Worm (Caenorhabditis elegans) whole organism, young adult: ENCODE measurements around the gene srx-112.
A peak's percentile ranks its signal among the peaks of the same experiment; 100 is the strongest.

Experiments used
- B0336.3 ChIP-seq: fragments of 200-800 bp; sonication (Bioruptor generic); IDR thresholded peaks from 2 replicates; pipeline ENCODE4 v1.3.6; 2022; ENCODE audit warnings: missing genetic modification characterization, missing compliant biosample characterization
- C06A6.2 ChIP-seq: fragments of 200-800 bp; sonication (Bioruptor generic); conservative IDR thresholded peaks from 2 replicates; pipeline ENCODE4 v1.3.6; 2022; ENCODE audit warnings: missing genetic modification characterization, missing compliant biosample characterization
- C17E4.6 ChIP-seq: fragments of 200-800 bp; sonication (Bioruptor generic); IDR thresholded peaks from 2 replicates; pipeline ENCODE4 v1.3.6; 2022; ENCODE audit warnings: missing genetic modification reagents, missing genetic modification characterization, missing compliant biosample characterization
- F33H1.4 ChIP-seq: fragments of 200-800 bp; sonication (Bioruptor generic); IDR thresholded peaks from 2 replicates; pipeline ENCODE4 v1.3.6; 2022; ENCODE audit warnings: missing genetic modification reagents, missing genetic modification characterization, missing compliant biosample characterization
- F49E8.2 ChIP-seq: sonication (generic microtip); optimal IDR thresholded peaks from 3 replicates; lab custom pipeline; 2017; ENCODE audit warnings: missing genetic modification characterization, mild to moderate bottlenecking, missing compliant biosample characterization, antibody characterized with exemption, moderate library complexity; ENCODE audit not compliant: insufficient read depth
- F55B11.4 ChIP-seq: sonication (generic microtip); optimal IDR thresholded peaks from 2 replicates; lab custom pipeline; 2016; ENCODE audit warnings: missing compliant biosample characterization, missing genetic modification characterization, borderline replicate concordance; ENCODE audit not compliant: insufficient read depth
- K11D2.4 ChIP-seq: fragments of 200-800 bp; sonication (Bioruptor generic); IDR thresholded peaks from 2 replicates; pipeline ENCODE4 v1.3.6; 2022; ENCODE audit warnings: missing genetic modification reagents, missing genetic modification characterization, missing compliant biosample characterization
- K12H6.12 ChIP-seq: fragments of 200-800 bp; sonication (Bioruptor generic); optimal IDR thresholded peaks from 2 replicates; lab custom pipeline; 2018; ENCODE audit warnings: mild to moderate bottlenecking, missing genetic modification characterization, missing compliant biosample characterization
- T07F8.4 ChIP-seq: sonication (generic microtip); optimal IDR thresholded peaks from 2 replicates; lab custom pipeline; 2016; ENCODE audit warnings: mild to moderate bottlenecking, missing genetic modification characterization, moderate library complexity, missing compliant biosample characterization
- Y53G8AR.9 ChIP-seq: fragments of 200-800 bp; sonication (Bioruptor generic); conservative IDR thresholded peaks from 2 replicates; pipeline ENCODE4 v1.3.6; 2022; ENCODE audit warnings: missing genetic modification reagents, missing genetic modification characterization, missing compliant biosample characterization
- Y95B8A.8 ChIP-seq: fragments of 200-800 bp; sonication (Bioruptor generic); IDR thresholded peaks from 2 replicates; pipeline ENCODE4 v1.3.6; 2022; ENCODE audit warnings: missing genetic modification reagents, missing genetic modification characterization, missing compliant biosample characterization
- athp-1 ChIP-seq: sonication (generic microtip); optimal IDR thresholded peaks from 2 replicates; lab custom pipeline; 2017; ENCODE audit warnings: mild to moderate bottlenecking, missing genetic modification characterization, missing compliant biosample characterization
- attf-6 ChIP-seq: fragments of 200-800 bp; sonication (Bioruptor generic); IDR thresholded peaks from 2 replicates; pipeline ENCODE4 v1.3.6; 2022; ENCODE audit warnings: missing genetic modification reagents, missing genetic modification characterization, missing compliant biosample characterization
- cebp-2 ChIP-seq: fragments of 200-800 bp; sonication (Bioruptor generic); IDR thresholded peaks from 2 replicates; pipeline ENCODE4 v1.3.6; 2022; ENCODE audit warnings: missing genetic modification characterization, missing compliant biosample characterization
- ceh-27 ChIP-seq: fragments of 200-800 bp; sonication (Bioruptor generic); optimal IDR thresholded peaks from 2 replicates; lab custom pipeline; 2018; ENCODE audit warnings: mild to moderate bottlenecking, missing genetic modification characterization, moderate library complexity, missing compliant biosample characterization
- ceh-40 ChIP-seq: fragments of 200-800 bp; sonication (Bioruptor generic); IDR thresholded peaks from 2 replicates; pipeline ENCODE4 v1.3.6; 2022; ENCODE audit warnings: missing genetic modification characterization, missing compliant biosample characterization
- ceh-58 ChIP-seq: fragments of 200-800 bp; sonication (Bioruptor generic); IDR thresholded peaks from 2 replicates; pipeline ENCODE4 v1.3.6; 2022; ENCODE audit warnings: missing genetic modification characterization, missing compliant biosample characterization
- dox-1 ChIP-seq: fragments of 200-800 bp; sonication (Bioruptor generic); IDR thresholded peaks from 2 replicates; pipeline ENCODE4 v1.3.6; 2022; ENCODE audit warnings: missing genetic modification reagents, missing genetic modification characterization, missing compliant biosample characterization
- dpff-1 ChIP-seq: sonication (generic microtip); optimal IDR thresholded peaks from 2 replicates; lab custom pipeline; 2017; ENCODE audit warnings: mild to moderate bottlenecking, missing genetic modification characterization, missing compliant biosample characterization
- efl-1 ChIP-seq: fragments of 150-350 bp; optimal IDR thresholded peaks from 2 replicates; lab custom pipeline; 2014; ENCODE audit warnings: missing biosample characterization, missing genetic modification reagents, missing genetic modification characterization
- egl-44 ChIP-seq: fragments of 200-800 bp; sonication (Bioruptor generic); IDR thresholded peaks from 2 replicates; pipeline ENCODE4 v1.3.6; 2022; ENCODE audit warnings: missing genetic modification reagents, missing genetic modification characterization, missing compliant biosample characterization
- egrh-3 ChIP-seq: fragments of 200-800 bp; sonication (Bioruptor generic); IDR thresholded peaks from 2 replicates; pipeline ENCODE4 v1.3.6; 2022; ENCODE audit warnings: missing genetic modification reagents, missing genetic modification characterization, missing compliant biosample characterization
- ets-4 ChIP-seq: fragments of 200-800 bp; sonication (Bioruptor generic); optimal IDR thresholded peaks from 2 replicates; lab custom pipeline; 2018; ENCODE audit warnings: mild to moderate bottlenecking, missing genetic modification characterization, missing compliant biosample characterization
- hlh-12 ChIP-seq: sonication (generic microtip); optimal IDR thresholded peaks from 2 replicates; lab custom pipeline; 2016; ENCODE audit warnings: missing genetic modification characterization, missing compliant biosample characterization
- hmg-1.2 ChIP-seq: fragments of 200-800 bp; sonication (Bioruptor generic); IDR thresholded peaks from 2 replicates; pipeline ENCODE4 v1.3.6; 2022; ENCODE audit warnings: missing genetic modification reagents, missing genetic modification characterization, missing compliant biosample characterization
- hmg-20 ChIP-seq: fragments of 200-800 bp; sonication (Bioruptor generic); IDR thresholded peaks from 2 replicates; pipeline ENCODE4 v1.3.6; 2022; ENCODE audit warnings: missing genetic modification reagents, missing genetic modification characterization, missing compliant biosample characterization
- hsf-1 ChIP-seq: fragments of 200-800 bp; sonication (Bioruptor generic); IDR thresholded peaks from 2 replicates; pipeline ENCODE4 v1.3.6; 2022; ENCODE audit warnings: missing genetic modification reagents, missing genetic modification characterization, missing compliant biosample characterization
- madf-10 ChIP-seq: sonication (generic microtip); optimal IDR thresholded peaks from 2 replicates; lab custom pipeline; 2016; ENCODE audit warnings: mild to moderate bottlenecking, missing genetic modification characterization, missing compliant biosample characterization
- madf-3 ChIP-seq: fragments of 200-800 bp; sonication (Bioruptor generic); IDR thresholded peaks from 2 replicates; pipeline ENCODE4 v1.3.6; 2022; ENCODE audit warnings: missing genetic modification reagents, missing genetic modification characterization, missing compliant biosample characterization
- madf-8 ChIP-seq: fragments of 200-800 bp; sonication (Bioruptor generic); conservative IDR thresholded peaks from 2 replicates; pipeline ENCODE4 v1.3.6; 2022; ENCODE audit warnings: missing genetic modification reagents, missing genetic modification characterization, missing compliant biosample characterization
- mcd-1 ChIP-seq: fragments of 200-800 bp; sonication (Bioruptor generic); IDR thresholded peaks from 2 replicates; pipeline ENCODE4 v1.3.6; 2022; ENCODE audit warnings: missing genetic modification reagents, missing genetic modification characterization, missing compliant biosample characterization
- nfyb-1 ChIP-seq: fragments of 200-800 bp; sonication (Bioruptor generic); IDR thresholded peaks from 2 replicates; pipeline ENCODE4 v1.3.6; 2022; ENCODE audit warnings: missing genetic modification reagents, missing genetic modification characterization, missing compliant biosample characterization
- nhr-179 ChIP-seq: sonication (generic microtip); optimal IDR thresholded peaks from 2 replicates; lab custom pipeline; 2016; ENCODE audit warnings: mild to moderate bottlenecking, missing genetic modification characterization, missing compliant biosample characterization
- nhr-27 ChIP-seq: fragments of 200-800 bp; sonication (Bioruptor generic); optimal IDR thresholded peaks from 2 replicates; lab custom pipeline; 2018; ENCODE audit warnings: mild to moderate bottlenecking, missing genetic modification characterization, moderate library complexity, missing compliant biosample characterization
- nhr-80 ChIP-seq: sonication (generic microtip); optimal IDR thresholded peaks from 2 replicates; lab custom pipeline; 2016; ENCODE audit warnings: missing genetic modification characterization, missing compliant biosample characterization
- nhr-90 ChIP-seq: sonication (generic microtip); optimal IDR thresholded peaks from 2 replicates; lab custom pipeline; 2016; ENCODE audit warnings: missing genotype, mild to moderate bottlenecking, missing genetic modification characterization, missing compliant biosample characterization
- pha-4 ChIP-seq: fragments of 150-350 bp; sonication (generic microtip); optimal IDR thresholded peaks from 2 replicates; lab custom pipeline; 2014; ENCODE audit warnings: missing biosample characterization, missing genetic modification reagents, missing genetic modification characterization
- snpc-1.1 ChIP-seq: sonication (generic microtip); optimal IDR thresholded peaks from 2 replicates; lab custom pipeline; 2017; ENCODE audit warnings: missing genetic modification characterization, mild to moderate bottlenecking, missing compliant biosample characterization, antibody characterized with exemption, moderate library complexity, missing genotype, missing genetic modification reagents; ENCODE audit not compliant: insufficient read depth
- snpc-1.3 ChIP-seq: sonication (generic microtip); optimal IDR thresholded peaks from 2 replicates; lab custom pipeline; 2017; ENCODE audit warnings: missing genetic modification characterization, mild to moderate bottlenecking, missing compliant biosample characterization, antibody characterized with exemption, moderate library complexity, missing genotype, missing genetic modification reagents; ENCODE audit not compliant: insufficient read depth
- snpc-3.4 ChIP-seq: sonication (generic microtip); optimal IDR thresholded peaks from 2 replicates; lab custom pipeline; 2017; ENCODE audit warnings: missing genetic modification characterization, mild to moderate bottlenecking, missing compliant biosample characterization, antibody characterized with exemption, moderate library complexity, missing genotype, missing genetic modification reagents
- snpc-4 ChIP-seq, 5 experiments: fragments of 150-350 bp in 1 of 5; sonication (generic microtip) in 4 of 5; optimal IDR thresholded peaks; 2 replicates each; lab custom pipeline; 2014 to 2018; ENCODE audit warnings: missing genetic modification characterization in 5 of 5, missing biosample characterization in 3 of 5, antibody characterized with exemption in 2 of 5, mild to moderate bottlenecking in 2 of 5, missing compliant biosample characterization in 2 of 5, missing genotype in 2 of 5, moderate library complexity in 2 of 5, missing genetic modification reagents in 1 of 5
- sptf-2 ChIP-seq: fragments of 200-800 bp; sonication (Bioruptor generic); optimal IDR thresholded peaks from 2 replicates; lab custom pipeline; 2018; ENCODE audit warnings: mild to moderate bottlenecking, missing genetic modification characterization, missing compliant biosample characterization
- tbp1 ChIP-seq: fragments of 200-800 bp; sonication (Bioruptor generic); optimal IDR thresholded peaks from 2 replicates; lab custom pipeline; 2018; ENCODE audit warnings: mild to moderate bottlenecking, missing genetic modification characterization, missing compliant biosample characterization
- xnd-1 ChIP-seq: sonication (generic microtip); optimal IDR thresholded peaks from 2 replicates; lab custom pipeline; 2016; ENCODE audit warnings: missing genotype, missing genetic modification reagents, missing genetic modification characterization, missing compliant biosample characterization
- ztf-22 ChIP-seq: fragments of 200-800 bp; sonication (Bioruptor generic); optimal IDR thresholded peaks from 2 replicates; lab custom pipeline; 2018; ENCODE audit warnings: mild to moderate bottlenecking, missing genetic modification characterization, moderate library complexity, missing compliant biosample characterization
- ztf-28 ChIP-seq: fragments of 200-800 bp; sonication (Bioruptor generic); IDR thresholded peaks from 2 replicates; pipeline ENCODE4 v1.3.6; 2022; ENCODE audit warnings: missing genetic modification reagents, missing genetic modification characterization, missing compliant biosample characterization
- ztf-3 ChIP-seq: fragments of 200-800 bp; sonication (Bioruptor generic); optimal IDR thresholded peaks from 2 replicates; lab custom pipeline; 2018; ENCODE audit warnings: mild to moderate bottlenecking, missing genetic modification characterization, missing compliant biosample characterization
- ztf-6 ChIP-seq: fragments of 200-800 bp; sonication (Bioruptor generic); IDR thresholded peaks from 2 replicates; pipeline ENCODE4 v1.3.6; 2022; ENCODE audit warnings: missing genetic modification reagents, missing genetic modification characterization, missing compliant biosample characterization

The srx-112 gene

DNA sequence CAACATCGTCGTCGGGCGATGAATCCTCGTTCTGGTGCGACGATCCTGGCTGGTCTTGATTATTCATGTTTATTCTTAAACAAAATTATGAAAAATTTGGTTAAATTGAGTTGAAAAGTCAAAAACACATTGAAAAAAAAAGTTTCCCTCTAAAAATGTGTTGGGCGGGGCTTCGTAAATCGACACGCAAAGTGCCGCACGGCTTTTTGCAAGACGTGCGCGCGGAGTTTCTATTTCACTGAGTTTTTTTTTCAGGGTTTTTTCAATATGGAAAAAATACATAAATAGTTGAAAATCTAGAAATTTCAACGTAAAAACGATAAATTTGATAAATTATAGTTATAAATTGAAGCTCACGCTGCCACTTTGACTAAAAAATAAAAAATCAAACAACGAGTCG lies 43.7 kb upstream of the srx-112 start, which contains the start of gene F54D10.5 (continued):
- TF ChIP-seq nfyb-1 (no peak), hlh-12 (tag; lab: Kevin White, UChicago) (no peak), madf-3 (GFP tag; lab: Robert Waterston, UW) (no peak), ztf-22 (no peak), hmg-1.2 (GFP tag; lab: Robert Waterston, UW) (peak; percentile 30; the same call in 1 of the 2 replicates), snpc-3.4 (peak; percentile 25), attf-6 (no peak), C06A6.2 (GFP tag; lab: Robert Waterston, UW) (no peak; the same call in 1 of the 2 replicates), xnd-1 (tag; lab: Kevin White, UChicago) (no peak), egrh-3 (no peak), ets-4 (GFP tag; lab: Kevin White, UChicago) (no peak), ceh-40 (GFP tag; lab: Robert Waterston, UW) (no peak), athp-1 (tag; lab: Kevin White, UChicago) (no peak), ztf-28 (GFP tag; lab: Robert Waterston, UW) (no peak), madf-10 (tag; lab: Kevin White, UChicago) (no peak), nhr-27 (no peak), Y53G8AR.9 (0 out of 2 replicates have a peak, but pooled peaks have one; percentile 14), madf-8 (GFP tag; lab: Robert Waterston, UW) (no peak), efl-1 (GFP tag; lab: Kevin White, UChicago) (peak; percentile 43), F33H1.4 (GFP tag; lab: Robert Waterston, UW) (peak; percentile 22; the same call in 1 of the 2 replicates), pha-4 (tag; lab: Kevin White, UChicago) (no peak), K11D2.4 (GFP tag; lab: Robert Waterston, UW) (no peak), C17E4.6 (GFP tag; lab: Robert Waterston, UW) (no peak), nhr-90 (tag; lab: Kevin White, UChicago) (no peak), snpc-1.1 (tag; lab: Kevin White, UChicago) (peak; percentile 33), T07F8.4 (tag; lab: Kevin White, UChicago) (no peak), F55B11.4 (no peak), nhr-80 (tag; lab: Kevin White, UChicago) (no peak), ceh-58 (GFP tag; lab: Robert Waterston, UW) (no peak), hmg-20 (GFP tag; lab: Robert Waterston, UW) (no peak), Y95B8A.8 (GFP tag; lab: Robert Waterston, UW) (no peak), sptf-2 (GFP tag; lab: Kevin White, UChicago) (no peak), egl-44 (no peak), tbp1 (peak; percentile 14), B0336.3 (GFP tag; lab: Robert Waterston, UW) (no peak), F49E8.2 (tag; lab: Kevin White, UChicago) (no peak), ztf-6 (GFP tag; lab: Robert Waterston, UW) (no peak), ztf-3 (GFP tag; lab: Kevin White, UChicago) (no peak), nhr-179 (tag; lab: Kevin White, UChicago) (no peak), K12H6.12 (tag; lab: Kevin White, UChicago) (no peak), snpc-1.3 (peak; percentile 57), ceh-27 (GFP tag; lab: Kevin White, UChicago) (no peak), dox-1 (GFP tag; lab: Robert Waterston, UW) (0 out of 2 replicates have a peak, but pooled peaks have one; percentile 46), mcd-1 (peak; percentile 73), cebp-2 (GFP tag; lab: Robert Waterston, UW) (no peak), dpff-1 (no peak), snpc-4 (GFP tag; optimal IDR thresholded peaks at IDR 0.05; lab: Kevin White, UChicago) (no peak), snpc-4 (tag; optimal IDR thresholded peaks at IDR 0.05; lab: Kevin White, UChicago) (no peak), hsf-1 (GFP tag; lab: Robert Waterston, UW) (no peak)
